Fruit fly (Drosophila melanogaster) whole organism, embryonic: ENCODE data around the gene CG34289.

Source experiments
- CG16779 ChIP-seq: fragments of 200-800 bp; sonication (Bioruptor generic); IDR thresholded peaks from 2 replicates; pipeline ENCODE4 v1.3.6; 2022; ENCODE audit warnings: missing biosample characterization, missing genetic modification characterization
- CG17829 ChIP-seq: fragments of 200-800 bp; optimal IDR thresholded peaks from 2 replicates; lab custom pipeline; 2019; ENCODE audit warnings: missing biosample characterization, mild to moderate bottlenecking, missing genetic modification characterization, moderate library complexity
- CG7963 ChIP-seq: fragments of 200-800 bp; sonication (Bioruptor generic); IDR thresholded peaks from 3 replicates; pipeline ENCODE4 v1.3.6; 2022; ENCODE audit warnings: missing biosample characterization, missing genetic modification characterization; ENCODE audit not compliant: partially characterized antibody
- CG9932 ChIP-seq: fragments of 200-800 bp; sonication (Bioruptor generic); IDR thresholded peaks from 2 replicates; pipeline ENCODE4 v1.3.6; 2022; ENCODE audit warnings: missing biosample characterization, missing genetic modification characterization
- Dll ChIP-seq: fragments of 200-800 bp; sonication (Bioruptor generic); IDR thresholded peaks from 4 replicates; pipeline ENCODE4 v1.3.6; 2022; ENCODE audit warnings: missing biosample characterization, missing genetic modification characterization; ENCODE audit not compliant: partially characterized antibody
- Stat92E ChIP-seq, 3 experiments: fragments of >200 bp in 2 of 3; fragments of 200-800 bp in 1 of 3; sonication (Bioruptor generic) in 1 of 3; optimal IDR thresholded peaks; 2 replicates each; lab custom pipeline; 2017 to 2019; ENCODE audit warnings: missing biosample characterization in 3 of 3, missing genetic modification characterization in 3 of 3, mild to moderate bottlenecking in 1 of 3, moderate library complexity in 1 of 3
- da ChIP-seq: fragments of 200-800 bp; sonication (Bioruptor generic); optimal IDR thresholded peaks from 2 replicates; lab custom pipeline; 2016; ENCODE audit warnings: missing biosample characterization, missing genetic modification characterization
- eve ChIP-seq, 2 experiments: fragments of >200 bp; optimal IDR thresholded peaks; 2 replicates each; lab custom pipeline; 2017; ENCODE audit warnings: missing biosample characterization in 2 of 2, missing genetic modification characterization in 2 of 2
- fd64A ChIP-seq: fragments of 200-800 bp; sonication (Bioruptor generic); optimal IDR thresholded peaks from 3 replicates; lab custom pipeline; 2018; ENCODE audit warnings: missing biosample characterization, mild to moderate bottlenecking, missing genetic modification characterization
- ham ChIP-seq: fragments of 200-800 bp; sonication (Bioruptor generic); IDR thresholded peaks from 2 replicates; pipeline ENCODE4 v1.3.6; 2022; ENCODE audit warnings: missing biosample characterization, missing genetic modification characterization
- pan ChIP-seq, 4 experiments: fragments of >200 bp in 3 of 4; fragments of 200-800 bp in 1 of 4; sonication (Bioruptor generic) in 1 of 4; optimal IDR thresholded peaks in 3 of 4; IDR thresholded peaks in 1 of 4; 2 replicates each; pipeline versions ENCODE4 v1.3.6 to Lab custom; 2017 to 2022; ENCODE audit warnings: missing biosample characterization in 2 of 4, missing genetic modification characterization in 2 of 4, mixed read lengths in 1 of 4
- ssp ChIP-seq: fragments of 200-800 bp; sonication (Bioruptor generic); IDR thresholded peaks from 2 replicates; pipeline ENCODE4 v1.3.6; 2022; ENCODE audit warnings: missing biosample characterization, missing genetic modification characterization
- z ChIP-seq: fragments of 200-800 bp; sonication (Bioruptor generic); IDR thresholded peaks from 3 replicates; pipeline ENCODE4 v1.3.6; 2022; ENCODE audit warnings: missing biosample characterization, missing genetic modification characterization

DNA sequence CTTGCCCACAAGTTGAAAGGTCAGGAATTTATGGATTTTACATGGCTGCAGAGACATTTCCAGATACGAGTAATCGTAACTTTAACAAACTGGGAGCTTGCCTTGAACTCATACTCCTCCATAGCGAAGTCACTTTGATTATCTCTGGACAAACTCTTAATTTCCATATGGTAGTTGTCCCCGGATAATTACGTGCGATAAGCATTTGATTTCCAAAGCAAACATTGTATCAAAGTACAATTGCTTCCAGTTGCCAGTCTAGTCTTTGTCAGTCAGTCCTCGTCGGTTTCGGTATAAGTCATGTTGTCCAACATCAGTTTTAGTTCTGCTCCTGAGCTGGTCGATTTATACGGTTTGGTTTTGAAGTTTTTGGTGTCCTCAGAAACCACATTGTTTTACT is 20.1 kb downstream of the CG34289 start, which contains the start of gene Ir94h:
- TF ChIP-seq CG17829 (tag; lab: Kevin White, UChicago) (no peak), Dll (GFP tag; lab: Robert Waterston, UW) (no peak), eve (GFP tag; optimal IDR thresholded peaks at IDR 0.05; lab: Kevin White, UChicago) (no peak), CG9932 (GFP tag; lab: Robert Waterston, UW) (no peak), CG16779 (GFP tag; lab: Robert Waterston, UW) (no peak), Stat92E (GFP tag; optimal IDR thresholded peaks at IDR 0.05; lab: Kevin White, UChicago) (no peak), pan (optimal IDR thresholded peaks at IDR 0.05; lab: Kevin White, UChicago) (no peak), pan (GFP tag; optimal IDR thresholded peaks at IDR 0.05 in 1 of 2, IDR thresholded peaks at IDR 0.05 in 1 of 2) (no peak), CG7963 (GFP tag; lab: Robert Waterston, UW) (no peak), z (GFP tag; lab: Robert Waterston, UW) (no peak), da (GFP tag; lab: Kevin White, UChicago) (no peak), ssp (GFP tag; lab: Robert Waterston, UW) (no peak), fd64A (GFP tag; lab: Kevin White, UChicago) (no peak), ham (GFP tag; lab: Robert Waterston, UW) (no peak)
